Fruit fly (Drosophila melanogaster) whole organism, wandering third instar larva: ENCODE results near the gene CG13086.
A peak's percentile ranks its signal among the peaks of the same experiment; 100 is the strongest.

Source experiments
- Abd-B ChIP-seq: fragments of >200 bp; optimal IDR thresholded peaks from 2 replicates; lab custom pipeline; 2017; ENCODE audit warnings: missing biosample characterization, missing genetic modification characterization
- CG32264 ChIP-seq: fragments of 200-800 bp; sonication (Bioruptor generic); optimal IDR thresholded peaks from 2 replicates; lab custom pipeline; 2016; ENCODE audit warnings: missing biosample characterization, missing genetic modification characterization
- CrebA ChIP-seq: fragments of 200-800 bp; sonication (Bioruptor generic); optimal IDR thresholded peaks from 2 replicates; lab custom pipeline; 2016; ENCODE audit warnings: missing biosample characterization, mild to moderate bottlenecking, missing genetic modification characterization, borderline replicate concordance
- Dif ChIP-seq: fragments of 200-275, 200-300 bp; sonication (Bioruptor generic); optimal IDR thresholded peaks from 2 replicates; lab custom pipeline; 2018; ENCODE audit warnings: missing biosample characterization, missing genetic modification characterization; ENCODE audit not compliant: partially characterized antibody
- GATAd ChIP-seq: sonication (Bioruptor generic); optimal IDR thresholded peaks from 2 replicates; lab custom pipeline; 2016; ENCODE audit warnings: missing biosample characterization, missing genetic modification characterization
- Hnf4 ChIP-seq: fragments of 200-800 bp; sonication (Bioruptor generic); optimal IDR thresholded peaks from 2 replicates; lab custom pipeline; 2016; ENCODE audit warnings: missing biosample characterization, mild to moderate bottlenecking, missing genetic modification characterization
- Hr78 ChIP-seq: fragments of >200 bp; optimal IDR thresholded peaks from 2 replicates; lab custom pipeline; 2017; ENCODE audit warnings: missing biosample characterization, missing genetic modification characterization
- Hr83 ChIP-seq: fragments of 200-300 bp; sonication (Bioruptor generic); optimal IDR thresholded peaks from 2 replicates; lab custom pipeline; 2016; ENCODE audit warnings: missing biosample characterization, mild to moderate bottlenecking, missing genetic modification characterization, moderate library complexity; ENCODE audit not compliant: poor library complexity, severe bottlenecking
- Mio ChIP-seq: sonication (Bioruptor generic); optimal IDR thresholded peaks from 2 replicates; lab custom pipeline; 2016; ENCODE audit warnings: missing biosample characterization, missing genetic modification characterization
- N ChIP-seq: fragments of >200 bp; optimal IDR thresholded peaks from 2 replicates; lab custom pipeline; 2018; ENCODE audit warnings: missing biosample characterization, missing external identifiers, missing genetic modification characterization
- OdsH ChIP-seq: fragments of 200-800 bp; sonication (Bioruptor generic); optimal IDR thresholded peaks from 2 replicates; lab custom pipeline; 2016; ENCODE audit warnings: missing biosample characterization, mild to moderate bottlenecking, missing genetic modification characterization
- Rel ChIP-seq, 2 experiments: fragments of 200-800 bp; sonication (Bioruptor generic) in 1 of 2; optimal IDR thresholded peaks; 2 replicates in 1 of 2; 3 replicates in 1 of 2; lab custom pipeline; 2016 to 2019; ENCODE audit warnings: mild to moderate bottlenecking in 2 of 2, missing biosample characterization in 2 of 2, missing genetic modification characterization in 2 of 2, moderate library complexity in 1 of 2
- Sp1 ChIP-seq: fragments of 200-800 bp; sonication (Bioruptor generic); optimal IDR thresholded peaks from 3 replicates; lab custom pipeline; 2019; ENCODE audit warnings: missing biosample characterization, mild to moderate bottlenecking, missing genetic modification characterization, moderate library complexity
- Vsx2 ChIP-seq: fragments of 200-300, 225-300 bp; sonication (Bioruptor generic); optimal IDR thresholded peaks from 2 replicates; lab custom pipeline; 2018; ENCODE audit warnings: missing biosample characterization, missing genetic modification characterization; ENCODE audit not compliant: partially characterized antibody
- br ChIP-seq: fragments of 200-800 bp; sonication (Bioruptor generic); optimal IDR thresholded peaks from 2 replicates; lab custom pipeline; 2016; ENCODE audit warnings: missing biosample characterization, missing genetic modification characterization
- dsf ChIP-seq: sonication (Bioruptor generic); optimal IDR thresholded peaks from 2 replicates; lab custom pipeline; 2016; ENCODE audit warnings: missing biosample characterization, missing genetic modification characterization, borderline replicate concordance
- ey ChIP-seq: fragments of 200-800 bp; sonication (Bioruptor generic); optimal IDR thresholded peaks from 2 replicates; lab custom pipeline; 2016; ENCODE audit warnings: missing biosample characterization, missing genetic modification characterization
- foxo ChIP-seq, 2 experiments: fragments of 200-800 bp; sonication (Bioruptor generic); optimal IDR thresholded peaks; 2 replicates in 1 of 2; 3 replicates in 1 of 2; lab custom pipeline; 2016 to 2017; ENCODE audit warnings: missing biosample characterization in 2 of 2, missing genetic modification characterization in 2 of 2
- fru ChIP-seq: fragments of 200-800 bp; sonication (Bioruptor generic); optimal IDR thresholded peaks from 3 replicates; lab custom pipeline; 2016; ENCODE audit warnings: missing biosample characterization, mild to moderate bottlenecking, missing genetic modification characterization
- h ChIP-seq: fragments of 200-800 bp; sonication (Bioruptor generic); optimal IDR thresholded peaks from 3 replicates; lab custom pipeline; 2016; ENCODE audit warnings: missing biosample characterization, mild to moderate bottlenecking, missing genetic modification characterization
- jim ChIP-seq: fragments of 175-275, 200-325 bp; sonication (Bioruptor generic); optimal IDR thresholded peaks from 2 replicates; lab custom pipeline; 2016; ENCODE audit warnings: missing biosample characterization, mild to moderate bottlenecking, missing genetic modification characterization
- lola ChIP-seq: fragments of >200 bp; optimal IDR thresholded peaks from 2 replicates; lab custom pipeline; 2017; ENCODE audit warnings: missing biosample characterization, missing genetic modification characterization
- pan ChIP-seq: fragments of >200 bp; optimal IDR thresholded peaks from 2 replicates; lab custom pipeline; 2017
- psq ChIP-seq: fragments of 200-800 bp; sonication (Bioruptor generic); optimal IDR thresholded peaks from 3 replicates; lab custom pipeline; 2017; ENCODE audit warnings: missing biosample characterization, mild to moderate bottlenecking, missing genetic modification characterization, moderate library complexity
- sage ChIP-seq: fragments of 200-800 bp; sonication (Bioruptor generic); optimal IDR thresholded peaks from 2 replicates; lab custom pipeline; 2016; ENCODE audit warnings: missing biosample characterization, mild to moderate bottlenecking, missing genetic modification characterization
- sv ChIP-seq: fragments of 200-800 bp; sonication (Bioruptor generic); optimal IDR thresholded peaks from 3 replicates; lab custom pipeline; 2016; ENCODE audit warnings: missing biosample characterization, missing genetic modification characterization
- usp ChIP-seq: fragments of >200 bp; optimal IDR thresholded peaks from 2 replicates; lab custom pipeline; 2017; ENCODE audit warnings: missing biosample characterization, missing genetic modification characterization
- woc ChIP-seq: sonication (Bioruptor generic); optimal IDR thresholded peaks from 2 replicates; lab custom pipeline; 2016; ENCODE audit warnings: missing biosample characterization, mild to moderate bottlenecking, missing genetic modification characterization

Gene CG13086

dm6 chr2L:19319334-19319733 lies 44.8 kb upstream of the CG13086 start:
- TF ChIP-seq dsf (GFP tag; lab: Kevin White, UChicago) (no peak), Sp1 (no peak), Mio (GFP tag; lab: Kevin White, UChicago) (no peak)

DNA sequence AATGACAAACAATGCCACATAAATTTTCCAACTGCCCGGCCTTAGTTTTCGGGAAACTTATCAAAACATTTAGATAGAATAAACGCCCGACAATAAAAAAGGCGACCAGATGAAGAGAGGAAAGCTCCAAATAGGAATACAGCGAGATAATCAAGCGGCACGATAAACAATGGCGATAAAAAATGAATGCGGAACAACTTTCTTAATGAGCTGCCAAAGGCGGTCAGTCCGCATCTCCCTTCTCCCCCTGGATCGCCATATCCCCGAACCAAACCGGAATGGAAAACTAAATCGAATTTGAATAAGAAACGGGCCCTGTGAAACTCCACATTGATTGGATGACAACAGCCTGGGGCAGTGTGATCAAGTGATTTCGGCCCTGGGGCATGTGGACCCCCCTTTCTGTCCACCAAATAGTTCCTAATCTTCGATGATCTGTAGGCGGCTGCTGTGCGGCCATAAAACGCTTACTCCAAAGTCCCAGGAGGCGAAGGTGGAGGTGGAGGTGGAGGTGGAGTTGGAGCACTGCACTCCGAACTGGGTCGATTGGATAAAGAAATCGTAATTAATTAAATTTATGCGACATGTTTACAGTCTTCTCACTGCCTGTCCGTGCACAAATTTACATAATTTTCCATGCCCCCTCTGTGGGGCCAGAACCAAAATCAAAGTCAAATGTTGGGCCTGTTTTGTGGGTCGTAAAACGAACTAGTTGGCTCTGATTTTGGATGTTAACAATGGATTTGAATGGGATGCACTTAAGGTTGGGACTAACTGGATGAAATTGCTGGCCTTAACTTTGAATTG lies 43.2 kb upstream of the CG13086 start:
- TF ChIP-seq Rel (GFP tag; optimal IDR thresholded peaks at IDR 0.05; lab: Kevin White, UChicago) (no peak), Rel (tag; optimal IDR thresholded peaks at IDR 0.05; lab: Kevin White, UChicago) (no peak), ey (GFP tag; lab: Kevin White, UChicago) (no peak), Hr78 (GFP tag; lab: Kevin White, UChicago) (no peak), N (GFP tag; lab: Kevin White, UChicago) (no peak), lola (no peak), Dif (GFP tag; lab: Kevin White, UChicago) (no peak), OdsH (no peak)

DNA sequence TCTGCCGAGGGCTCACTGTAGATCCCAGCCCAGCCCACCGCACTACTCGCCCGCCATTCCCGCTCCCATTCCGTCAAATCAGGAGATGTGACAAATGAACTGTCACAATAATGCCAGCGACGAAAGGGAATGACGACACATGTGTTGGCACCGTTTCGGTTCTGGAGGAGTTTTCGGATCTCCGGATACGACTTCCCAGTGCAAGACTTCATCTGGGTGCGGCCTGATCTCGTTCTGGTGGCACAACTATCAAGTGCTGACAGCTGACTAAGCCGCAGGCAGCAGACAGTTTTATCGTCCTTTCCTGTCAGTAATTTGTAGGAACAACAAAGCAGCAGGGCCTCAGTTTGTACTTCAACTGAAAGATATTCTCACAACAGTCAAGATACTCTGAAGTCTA lies 41.4 kb upstream of the CG13086 start:
- no peak for TF ChIP-seq Rel (GFP tag; optimal IDR thresholded peaks at IDR 0.05; lab: Kevin White, UChicago)
- no peak for TF ChIP-seq Rel (tag; optimal IDR thresholded peaks at IDR 0.05; lab: Kevin White, UChicago)
- no peak for TF ChIP-seq pan (lab: Kevin White, UChicago)
- TF ChIP-seq Hr83 (GFP tag; lab: Kevin White, UChicago) = no peak
- TF ChIP-seq Hnf4 (GFP tag; lab: Kevin White, UChicago) = no peak
- TF ChIP-seq Abd-B (GFP tag; lab: Kevin White, UChicago) = no peak
- TF ChIP-seq Sp1 = no peak
- no peak for TF ChIP-seq fru
- no peak for TF ChIP-seq psq (GFP tag; lab: Kevin White, UChicago)
- no peak for TF ChIP-seq jim (GFP tag; lab: Kevin White, UChicago)

DNA sequence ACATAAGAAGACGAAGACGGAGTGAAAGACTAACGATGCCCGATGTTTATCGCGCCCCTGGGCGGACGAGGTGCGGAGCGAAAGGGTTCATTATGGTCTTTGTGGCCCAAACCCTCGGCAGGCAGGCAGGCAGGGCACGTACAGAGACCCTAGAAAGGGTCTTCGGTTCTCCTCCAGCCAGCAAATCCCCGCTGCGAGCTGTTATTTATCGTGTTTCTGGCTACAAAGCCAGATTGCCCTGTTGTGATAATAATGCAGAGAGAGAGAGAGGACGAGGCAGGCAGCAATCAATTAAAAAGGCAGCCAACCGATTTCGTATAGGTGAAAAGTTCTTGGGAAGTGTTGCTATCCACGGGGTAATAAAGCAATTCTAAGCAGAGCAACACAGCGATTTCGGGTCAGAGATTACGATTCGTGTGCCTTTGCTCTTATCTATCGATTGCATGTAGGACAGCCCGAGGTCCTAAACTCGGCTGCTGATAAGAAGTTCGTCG lies 40.6 kb upstream of the CG13086 start:
- TF ChIP-seq woc (GFP tag; lab: Kevin White, UChicago) = peak; percentile 25
- TF ChIP-seq Rel (GFP tag; optimal IDR thresholded peaks at IDR 0.05; lab: Kevin White, UChicago) = peak; percentile 30
- TF ChIP-seq Rel (tag; optimal IDR thresholded peaks at IDR 0.05; lab: Kevin White, UChicago) = no peak
- TF ChIP-seq foxo (GFP tag; optimal IDR thresholded peaks at IDR 0.05; lab: Kevin White, UChicago) = no peak
- TF ChIP-seq Dif (GFP tag; lab: Kevin White, UChicago) = peak; percentile 20
- peak; percentile 12 for TF ChIP-seq CrebA (GFP tag; lab: Kevin White, UChicago)
- TF ChIP-seq fru = peak; percentile 50
- TF ChIP-seq Mio (GFP tag; lab: Kevin White, UChicago) = no peak
- no peak for TF ChIP-seq sage (GFP tag; lab: Kevin White, UChicago)
- TF ChIP-seq psq (GFP tag; lab: Kevin White, UChicago) = peak; percentile 61
- no peak for TF ChIP-seq lola

dm6 chr2L:19324737-19325136 lies 39.4 kb upstream of the CG13086 start:
- TF ChIP-seq usp (no peak), N (GFP tag; lab: Kevin White, UChicago) (no peak), Hr78 (GFP tag; lab: Kevin White, UChicago) (no peak), psq (GFP tag; lab: Kevin White, UChicago) (no peak), sage (GFP tag; lab: Kevin White, UChicago) (no peak), ey (GFP tag; lab: Kevin White, UChicago) (no peak), lola (no peak), sv (GFP tag; lab: Kevin White, UChicago) (no peak), CrebA (GFP tag; lab: Kevin White, UChicago) (no peak), Vsx2 (no peak), br (GFP tag; lab: Kevin White, UChicago) (no peak), GATAd (GFP tag; lab: Kevin White, UChicago) (no peak), CG32264 (GFP tag; lab: Kevin White, UChicago) (no peak), OdsH (no peak), h (GFP tag; lab: Kevin White, UChicago) (no peak), Dif (GFP tag; lab: Kevin White, UChicago) (no peak), jim (GFP tag; lab: Kevin White, UChicago) (no peak)
